Worm (Caenorhabditis elegans) whole organism, early embryonic: ENCODE measurements around the gene mrps-5.

Experiments used
- B0310.2 ChIP-seq: sonication (generic microtip); optimal IDR thresholded peaks from 2 replicates; lab custom pipeline; 2016; ENCODE audit warnings: mild to moderate bottlenecking, missing genetic modification characterization, missing compliant biosample characterization
- F13C5.2 ChIP-seq: sonication (generic microtip); optimal IDR thresholded peaks from 2 replicates; lab custom pipeline; 2017; ENCODE audit warnings: mild to moderate bottlenecking, missing genetic modification characterization, inconsistent platforms, missing compliant biosample characterization
- aly-1 ChIP-seq: sonication (generic microtip); optimal IDR thresholded peaks from 2 replicates; lab custom pipeline; 2016; ENCODE audit warnings: missing genetic modification characterization, missing compliant biosample characterization
- ama-1 ChIP-seq: fragments of 150-350 bp; optimal IDR thresholded peaks from 2 replicates; lab custom pipeline; 2014
- ceh-13 ChIP-seq: fragments of 200-800 bp; sonication (Bioruptor generic); optimal IDR thresholded peaks from 2 replicates; lab custom pipeline; 2018; ENCODE audit warnings: mild to moderate bottlenecking, missing genetic modification characterization, missing compliant biosample characterization
- ceh-36 ChIP-seq: sonication (generic microtip); optimal IDR thresholded peaks from 2 replicates; lab custom pipeline; 2016; ENCODE audit warnings: missing genetic modification characterization, inconsistent platforms, missing compliant biosample characterization
- ets-7 ChIP-seq: sonication (generic microtip); optimal IDR thresholded peaks from 2 replicates; lab custom pipeline; 2016; ENCODE audit warnings: missing genotype, missing genetic modification characterization, missing compliant biosample characterization
- flt-1 ChIP-seq: fragments of 200-800 bp; sonication (Bioruptor generic); IDR thresholded peaks from 2 replicates; pipeline ENCODE4 v1.3.6; 2022; ENCODE audit warnings: missing genetic modification characterization, missing compliant biosample characterization
- hmbx-1 ChIP-seq: sonication (generic microtip); optimal IDR thresholded peaks from 2 replicates; lab custom pipeline; 2016; ENCODE audit warnings: mild to moderate bottlenecking, missing genetic modification characterization, missing compliant biosample characterization
- hmg-4 ChIP-seq: fragments of 200-800 bp; sonication (Bioruptor generic); optimal IDR thresholded peaks from 2 replicates; lab custom pipeline; 2018; ENCODE audit warnings: mild to moderate bottlenecking, missing genetic modification characterization, missing compliant biosample characterization
- hnd-1 ChIP-seq: sonication (generic microtip); optimal IDR thresholded peaks from 2 replicates; lab custom pipeline; 2016; ENCODE audit warnings: missing genetic modification characterization, missing compliant biosample characterization
- pes-1 ChIP-seq: fragments of 200-800 bp; sonication (Bioruptor generic); IDR thresholded peaks from 2 replicates; pipeline ENCODE4 v1.3.6; 2022; ENCODE audit warnings: missing genetic modification reagents, missing genetic modification characterization, missing compliant biosample characterization
- scrt-1 ChIP-seq: fragments of 200-800 bp; sonication (Bioruptor generic); IDR thresholded peaks from 2 replicates; pipeline ENCODE4 v1.3.6; 2022; ENCODE audit warnings: missing genetic modification characterization, missing compliant biosample characterization
- sea-1 ChIP-seq: fragments of 200-800 bp; sonication (Bioruptor generic); conservative IDR thresholded peaks from 2 replicates; pipeline ENCODE4 v1.3.6; 2022; ENCODE audit warnings: missing genetic modification characterization, missing compliant biosample characterization
- tbx-11 ChIP-seq: fragments of 200-800 bp; sonication (Bioruptor generic); IDR thresholded peaks from 2 replicates; pipeline ENCODE4 v1.3.6; 2022; ENCODE audit warnings: missing genetic modification characterization, missing compliant biosample characterization
- tbx-37 ChIP-seq: fragments of 200-800 bp; sonication (Bioruptor generic); conservative IDR thresholded peaks from 2 replicates; pipeline ENCODE4 v1.3.6; 2022; ENCODE audit warnings: missing genetic modification reagents, missing genetic modification characterization, missing compliant biosample characterization
- tra-4 ChIP-seq: sonication (generic microtip); optimal IDR thresholded peaks from 2 replicates; lab custom pipeline; 2017; ENCODE audit warnings: missing genetic modification characterization, missing compliant biosample characterization

The mrps-5 gene

DNA sequence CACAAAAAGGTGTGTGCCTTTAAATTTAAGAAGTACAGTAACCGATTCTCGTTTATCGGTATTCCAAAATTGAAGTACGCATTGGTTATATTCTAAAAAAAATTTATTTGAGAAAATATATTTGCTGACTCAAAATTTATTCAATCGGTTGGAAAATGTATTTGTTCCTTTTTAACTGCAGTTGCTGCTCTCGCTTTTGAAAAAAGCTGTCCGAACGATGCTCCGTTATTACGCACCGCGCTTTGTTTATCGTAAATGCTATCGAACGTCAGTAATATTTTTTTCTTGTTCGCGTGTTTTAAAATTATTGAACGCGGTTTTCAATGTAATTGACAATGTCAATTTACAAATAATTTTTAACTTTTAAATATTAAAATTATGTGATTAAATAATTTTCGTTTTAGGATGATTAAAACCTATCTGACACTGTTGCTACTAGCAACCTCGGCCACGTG is 2.9 kb upstream of the mrps-5 start, which contains the start of gene sel-1:
Gene sel-1, plus strand, starts transcription at position 405 of the 455 bp plus-strand sequence.
- TF ChIP-seq flt-1 (GFP tag; lab: Robert Waterston, UW) (no peak), B0310.2 (tag; lab: Kevin White, UChicago) (no peak), ceh-13 (GFP tag; lab: Kevin White, UChicago) (no peak), ceh-36 (tag; lab: Kevin White, UChicago) (no peak), tbx-37 (no peak), hmg-4 (GFP tag; lab: Kevin White, UChicago) (no peak), ama-1 (no peak), pes-1 (no peak), F13C5.2 (tag; lab: Kevin White, UChicago) (no peak), hmbx-1 (tag; lab: Kevin White, UChicago) (no peak), tra-4 (no peak), aly-1 (tag; lab: Kevin White, UChicago) (no peak), hnd-1 (tag; lab: Kevin White, UChicago) (no peak), scrt-1 (GFP tag; lab: Robert Waterston, UW) (no peak), sea-1 (GFP tag; lab: Robert Waterston, UW) (no peak), tbx-11 (GFP tag; lab: Robert Waterston, UW) (no peak), ets-7 (no peak)

ce11 chrV:12564902-12565301 is 1.6 kb downstream of the mrps-5 start:
- no peak for TF ChIP-seq ets-7
- no peak for TF ChIP-seq hnd-1 (tag; lab: Kevin White, UChicago)
- no peak for TF ChIP-seq sea-1 (GFP tag; lab: Robert Waterston, UW)
- TF ChIP-seq ceh-36 (tag; lab: Kevin White, UChicago): no peak
- no peak for TF ChIP-seq pes-1
- no peak for TF ChIP-seq scrt-1 (GFP tag; lab: Robert Waterston, UW)
- TF ChIP-seq aly-1 (tag; lab: Kevin White, UChicago): no peak
- no peak for TF ChIP-seq hmg-4 (GFP tag; lab: Kevin White, UChicago)

DNA sequence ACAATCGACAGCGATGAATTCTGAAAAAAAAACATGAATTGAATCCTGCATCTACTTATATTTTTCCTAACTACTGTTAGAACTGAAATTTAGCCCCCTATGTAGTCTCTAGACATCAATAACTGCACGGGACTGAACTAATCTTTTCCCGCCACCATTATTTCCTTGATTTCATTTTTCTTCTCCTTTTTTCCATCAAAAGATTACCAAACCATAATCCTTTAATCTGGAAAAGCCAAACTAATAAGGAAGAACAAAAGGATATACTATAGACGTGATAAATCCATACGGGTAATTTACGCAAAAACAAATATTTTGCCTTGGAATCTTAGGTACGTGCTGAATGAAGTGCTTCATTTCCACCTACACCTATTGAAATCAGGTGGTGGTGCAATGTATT is 4.0 kb downstream of the mrps-5 start:
- TF ChIP-seq F13C5.2 (tag; lab: Kevin White, UChicago) (no peak), sea-1 (GFP tag; lab: Robert Waterston, UW) (no peak), ama-1 (no peak), flt-1 (GFP tag; lab: Robert Waterston, UW) (no peak), hmbx-1 (tag; lab: Kevin White, UChicago) (no peak), ets-7 (no peak)

ce11 chrV:12567850-12568249 is 4.6 kb downstream of the mrps-5 start, which contains the start of gene E02A10.4:
Gene E02A10.4, minus strand, starts transcription at chrV:12567950.
- TF ChIP-seq scrt-1 (GFP tag; lab: Robert Waterston, UW) (no peak), tbx-37 (no peak), tra-4 (no peak), aly-1 (tag; lab: Kevin White, UChicago) (no peak), ama-1 (no peak), flt-1 (GFP tag; lab: Robert Waterston, UW) (no peak), tbx-11 (GFP tag; lab: Robert Waterston, UW) (no peak), hmg-4 (GFP tag; lab: Kevin White, UChicago) (no peak), sea-1 (GFP tag; lab: Robert Waterston, UW) (no peak), B0310.2 (tag; lab: Kevin White, UChicago) (no peak), pes-1 (no peak), ceh-13 (GFP tag; lab: Kevin White, UChicago) (no peak), hmbx-1 (tag; lab: Kevin White, UChicago) (no peak), hnd-1 (tag; lab: Kevin White, UChicago) (no peak), F13C5.2 (tag; lab: Kevin White, UChicago) (no peak)

DNA sequence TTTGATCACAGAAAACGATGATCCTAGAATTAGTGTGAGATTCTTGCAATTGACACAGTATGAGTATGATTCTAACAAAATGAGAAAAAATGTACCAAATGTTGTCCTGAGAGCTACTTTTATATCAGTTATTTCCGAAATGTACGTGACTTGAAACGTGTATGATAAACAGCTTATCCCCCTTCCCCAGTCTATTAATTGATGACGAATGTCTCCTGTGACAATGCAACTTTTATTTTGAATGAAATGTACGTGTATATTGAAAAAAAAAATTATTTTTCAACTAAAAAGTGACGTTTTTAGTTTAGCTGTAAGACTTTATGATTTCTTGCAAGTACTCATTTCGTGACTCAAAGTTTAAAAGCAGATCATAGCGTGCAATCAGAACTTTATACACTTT is 7.0 kb downstream of the mrps-5 start:
- TF ChIP-seq tra-4: no peak
- no peak for TF ChIP-seq flt-1 (GFP tag; lab: Robert Waterston, UW)
- TF ChIP-seq hmbx-1 (tag; lab: Kevin White, UChicago): no peak
- no peak for TF ChIP-seq hnd-1 (tag; lab: Kevin White, UChicago)
- TF ChIP-seq hmg-4 (GFP tag; lab: Kevin White, UChicago): no peak
- TF ChIP-seq sea-1 (GFP tag; lab: Robert Waterston, UW): no peak
- TF ChIP-seq F13C5.2 (tag; lab: Kevin White, UChicago): no peak
- no peak for TF ChIP-seq tbx-11 (GFP tag; lab: Robert Waterston, UW)
- TF ChIP-seq scrt-1 (GFP tag; lab: Robert Waterston, UW): no peak
- no peak for TF ChIP-seq ceh-36 (tag; lab: Kevin White, UChicago)
- no peak for TF ChIP-seq pes-1
- TF ChIP-seq ets-7: no peak
- TF ChIP-seq aly-1 (tag; lab: Kevin White, UChicago): no peak
- TF ChIP-seq tbx-37: no peak
- no peak for TF ChIP-seq ceh-13 (GFP tag; lab: Kevin White, UChicago)
- TF ChIP-seq ama-1: no peak

DNA sequence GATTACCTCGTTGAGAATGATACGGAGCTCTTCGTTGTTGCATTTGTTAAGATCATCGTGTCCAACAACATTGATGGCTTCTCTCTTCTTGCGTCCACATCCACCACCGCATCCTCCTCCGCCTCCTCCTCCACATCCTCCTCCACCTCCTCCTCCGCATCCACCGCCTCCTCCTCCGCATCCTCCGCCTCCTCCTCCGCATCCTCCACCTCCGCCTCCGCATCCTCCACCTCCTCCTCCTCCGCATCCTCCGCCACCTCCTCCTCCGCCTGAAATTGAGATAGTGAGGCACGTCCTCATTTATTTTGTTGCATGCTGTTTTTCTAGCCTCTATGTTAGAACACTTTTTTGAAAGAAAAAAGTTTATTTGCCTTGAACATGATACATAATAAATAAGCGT is 12.6 kb downstream of the mrps-5 start:
- TF ChIP-seq flt-1 (GFP tag; lab: Robert Waterston, UW) (no peak), pes-1 (no peak), ama-1 (no peak), sea-1 (GFP tag; lab: Robert Waterston, UW) (no peak), B0310.2 (tag; lab: Kevin White, UChicago) (no peak), hmg-4 (GFP tag; lab: Kevin White, UChicago) (no peak), F13C5.2 (tag; lab: Kevin White, UChicago) (no peak), ceh-36 (tag; lab: Kevin White, UChicago) (no peak), tbx-37 (no peak), aly-1 (tag; lab: Kevin White, UChicago) (no peak), scrt-1 (GFP tag; lab: Robert Waterston, UW) (no peak), hmbx-1 (tag; lab: Kevin White, UChicago) (no peak), hnd-1 (tag; lab: Kevin White, UChicago) (no peak), ets-7 (no peak), ceh-13 (GFP tag; lab: Kevin White, UChicago) (no peak), tbx-11 (GFP tag; lab: Robert Waterston, UW) (no peak), tra-4 (no peak)

- TF ChIP-seq ets-7: no peak
- no peak for TF ChIP-seq scrt-1 (GFP tag; lab: Robert Waterston, UW)
- no peak for TF ChIP-seq ceh-36 (tag; lab: Kevin White, UChicago)
These were observed 13.2 kb downstream of the mrps-5 start, which contains the start of gene grl-23 for ce11 chrV:12576495-12576947. Gene grl-23, minus strand, starts transcription at chrV:12576897.
